Worm (Caenorhabditis elegans) whole organism, L4/young adult: Measurements from ENCODE around the gene cla-1.

Experiments used
- dao-5 ChIP-seq: sonication (generic microtip); optimal IDR thresholded peaks from 2 replicates; lab custom pipeline; 2016; ENCODE audit warnings: missing genotype, missing genetic modification characterization, moderate library complexity, missing compliant biosample characterization
- him-1 ChIP-seq: sonication (generic microtip); optimal IDR thresholded peaks from 2 replicates; lab custom pipeline; 2016; ENCODE audit warnings: missing genotype, missing genetic modification reagents, missing genetic modification characterization, missing compliant biosample characterization

DNA sequence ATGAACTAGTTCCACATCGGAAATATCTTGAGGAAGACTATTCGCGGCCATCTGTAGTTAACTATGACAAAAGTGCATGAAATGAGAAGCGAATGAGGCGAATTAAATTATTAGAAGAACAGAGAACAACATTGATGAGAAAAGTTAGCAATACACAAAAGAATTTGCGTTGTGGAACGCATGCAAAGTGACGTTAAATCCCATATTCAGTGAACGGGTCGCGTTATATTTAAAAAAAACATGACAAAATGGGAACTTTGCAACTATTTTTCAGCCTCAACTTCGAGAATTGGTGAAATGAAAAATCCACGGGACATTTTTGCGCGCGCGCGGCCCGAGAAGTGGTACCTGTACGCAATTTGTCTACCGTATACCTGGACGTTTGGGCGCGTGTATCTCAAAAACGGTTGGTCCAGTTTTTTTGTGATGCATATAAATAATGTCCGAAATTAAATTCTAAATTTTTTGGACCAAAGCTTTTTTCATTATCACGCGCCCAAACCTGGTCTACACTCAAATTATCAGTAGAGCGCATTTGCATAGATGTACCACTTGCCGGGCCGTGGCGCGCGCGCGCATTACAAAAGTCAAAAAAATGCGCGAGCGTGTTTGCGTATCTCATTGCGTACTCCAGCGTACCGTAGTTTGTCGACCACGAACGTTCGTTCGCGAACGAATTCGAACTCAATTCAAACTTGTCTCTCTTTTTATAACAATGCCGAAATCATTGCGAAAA, 40.7 kb upstream of the cla-1 start, which contains the start of the genes cdd-2 and oef-1:
- TF ChIP-seq dao-5 (tag; lab: Kevin White, UChicago), result no peak
- TF ChIP-seq him-1 (tag; lab: Kevin White, UChicago), result no peak
